Fruit fly (Drosophila melanogaster) whole organism, embryonic: ENCODE measurements around the gene Mms19.

Source experiments
- Adf1 ChIP-seq: fragments of 200-800 bp; sonication (Bioruptor generic); IDR thresholded peaks from 2 replicates; pipeline ENCODE4 v1.3.6; 2022; ENCODE audit warnings: missing biosample characterization, missing genetic modification characterization
- Antp ChIP-seq: fragments of 200-800 bp; sonication (Bioruptor generic); optimal IDR thresholded peaks from 3 replicates; lab custom pipeline; 2016; ENCODE audit warnings: missing biosample characterization, missing genetic modification characterization
- CG10431 ChIP-seq: fragments of 200-800 bp; sonication (Bioruptor generic); optimal IDR thresholded peaks from 3 replicates; lab custom pipeline; 2018; ENCODE audit warnings: missing biosample characterization, mild to moderate bottlenecking, missing genetic modification characterization
- CG11560 ChIP-seq: fragments of 200-800 bp; sonication (Bioruptor generic); IDR thresholded peaks from 3 replicates; pipeline ENCODE4 v1.3.6; 2022; ENCODE audit warnings: missing biosample characterization, missing genetic modification characterization
- CG12071 ChIP-seq: fragments of 200-800 bp; sonication (Bioruptor generic); optimal IDR thresholded peaks from 3 replicates; lab custom pipeline; 2018; ENCODE audit warnings: missing biosample characterization, mild to moderate bottlenecking, missing genetic modification characterization
- CG12155 ChIP-seq: fragments of 200-800 bp; sonication (Bioruptor generic); optimal IDR thresholded peaks from 3 replicates; lab custom pipeline; 2016; ENCODE audit warnings: missing biosample characterization, missing genetic modification characterization
- CG12219 ChIP-seq: fragments of 200-800 bp; sonication (Bioruptor generic); optimal IDR thresholded peaks from 3 replicates; lab custom pipeline; 2018; ENCODE audit warnings: missing biosample characterization, mild to moderate bottlenecking, missing genetic modification characterization
- CG12299 ChIP-seq: fragments of 200-800 bp; sonication (Bioruptor generic); optimal IDR thresholded peaks from 2 replicates; lab custom pipeline; 2018; ENCODE audit warnings: missing biosample characterization, mild to moderate bottlenecking, missing genetic modification characterization
- CG12744 ChIP-seq: fragments of 200-800 bp; sonication (Bioruptor generic); optimal IDR thresholded peaks from 2 replicates; lab custom pipeline; 2016; ENCODE audit warnings: missing biosample characterization, missing genetic modification characterization
- CG15514 ChIP-seq: fragments of 200-800 bp; sonication (Bioruptor generic); optimal IDR thresholded peaks from 3 replicates; lab custom pipeline; 2017; ENCODE audit warnings: missing biosample characterization, missing genetic modification characterization, mild to moderate bottlenecking, moderate library complexity, missing genetic modification reagents
- CG15601 ChIP-seq: fragments of 200-800 bp; sonication (Bioruptor generic); optimal IDR thresholded peaks from 3 replicates; lab custom pipeline; 2019; ENCODE audit warnings: missing biosample characterization, mild to moderate bottlenecking, missing genetic modification characterization, moderate library complexity
- CG15696 ChIP-seq: fragments of 200-800 bp; sonication (Bioruptor generic); optimal IDR thresholded peaks from 2 replicates; lab custom pipeline; 2019; ENCODE audit warnings: missing biosample characterization, mild to moderate bottlenecking, missing genetic modification characterization, moderate library complexity
- CG31224 ChIP-seq: fragments of 200-800 bp; sonication (Bioruptor generic); IDR thresholded peaks from 2 replicates; pipeline ENCODE4 v1.3.6; 2022; ENCODE audit warnings: missing biosample characterization, missing genetic modification characterization
- CG42726 ChIP-seq: fragments of 200-800 bp; sonication (Bioruptor generic); IDR thresholded peaks from 2 replicates; pipeline ENCODE4 v1.3.6; 2022; ENCODE audit warnings: missing biosample characterization, missing genetic modification characterization; ENCODE audit not compliant: partially characterized antibody
- CG43689 ChIP-seq: fragments of 200-800 bp; sonication (Bioruptor generic); IDR thresholded peaks from 2 replicates; pipeline ENCODE4 v1.3.6; 2022; ENCODE audit warnings: missing biosample characterization, missing genetic modification characterization
- CG4404 ChIP-seq: fragments of 200-800 bp; sonication (Bioruptor generic); IDR thresholded peaks from 2 replicates; pipeline ENCODE4 v1.3.6; 2022; ENCODE audit warnings: missing biosample characterization, missing genetic modification characterization
- CG4424 ChIP-seq: fragments of 200-800 bp; sonication (Bioruptor generic); optimal IDR thresholded peaks from 3 replicates; lab custom pipeline; 2016; ENCODE audit warnings: missing biosample characterization, missing genetic modification characterization
- CG6813 ChIP-seq: fragments of 200-800 bp; sonication (Bioruptor generic); optimal IDR thresholded peaks from 2 replicates; lab custom pipeline; 2017; ENCODE audit warnings: missing biosample characterization, missing genetic modification characterization, mild to moderate bottlenecking, moderate library complexity, missing genetic modification reagents
- CG7372 ChIP-seq: fragments of 200-800 bp; sonication (Bioruptor generic); IDR thresholded peaks from 2 replicates; pipeline ENCODE4 v1.3.6; 2022; ENCODE audit warnings: missing biosample characterization, missing genetic modification characterization
- CG7745 ChIP-seq: fragments of 200-800 bp; sonication (Bioruptor generic); optimal IDR thresholded peaks from 2 replicates; lab custom pipeline; 2018; ENCODE audit warnings: missing biosample characterization, mild to moderate bottlenecking, missing genetic modification characterization, moderate library complexity
- CG7839 ChIP-seq: fragments of 200-800 bp; sonication (Bioruptor generic); optimal IDR thresholded peaks from 3 replicates; lab custom pipeline; 2018; ENCODE audit warnings: missing biosample characterization, mild to moderate bottlenecking, missing genetic modification characterization, moderate library complexity
- CkIIα-i1 ChIP-seq: fragments of 200-800 bp; sonication (Bioruptor generic); IDR thresholded peaks from 2 replicates; pipeline ENCODE4 v1.3.6; 2022; ENCODE audit warnings: missing biosample characterization, missing genetic modification characterization
- D19A ChIP-seq: fragments of 200-800 bp; optimal IDR thresholded peaks from 3 replicates; lab custom pipeline; 2019; ENCODE audit warnings: missing biosample characterization, mild to moderate bottlenecking, missing genetic modification characterization, moderate library complexity
- D19B ChIP-seq: fragments of 200-800 bp; sonication (Bioruptor generic); optimal IDR thresholded peaks from 2 replicates; lab custom pipeline; 2017; ENCODE audit warnings: missing biosample characterization, mild to moderate bottlenecking, missing genetic modification characterization
- Doc3 ChIP-seq: fragments of 200-800 bp; sonication (Bioruptor generic); IDR thresholded peaks from 3 replicates; pipeline ENCODE4 v1.3.6; 2022; ENCODE audit warnings: missing biosample characterization, missing genetic modification characterization; ENCODE audit not compliant: partially characterized antibody
- Ets65A ChIP-seq: fragments of 200-800 bp; sonication (Bioruptor generic); peaks from one replicate; lab custom pipeline; 2016; ENCODE audit warnings: missing biosample characterization, missing genetic modification characterization
- Fer1 ChIP-seq: fragments of 200-800 bp; sonication (Bioruptor generic); optimal IDR thresholded peaks from 2 replicates; lab custom pipeline; 2017; ENCODE audit warnings: missing biosample characterization, mild to moderate bottlenecking, missing genetic modification characterization
- Fer3 ChIP-seq: fragments of 200-800 bp; sonication (Bioruptor generic); optimal IDR thresholded peaks from 2 replicates; lab custom pipeline; 2018; ENCODE audit warnings: missing biosample characterization, mild to moderate bottlenecking, missing genetic modification characterization, moderate library complexity
- GATAe ChIP-seq: fragments of 200-800 bp; sonication (Bioruptor generic); conservative IDR thresholded peaks from 2 replicates; pipeline ENCODE4 v1.3.6; 2022; ENCODE audit warnings: missing biosample characterization, missing genetic modification characterization
- NC2β ChIP-seq: fragments of 200-800 bp; sonication (Bioruptor generic); optimal IDR thresholded peaks from 2 replicates; lab custom pipeline; 2016; ENCODE audit warnings: missing biosample characterization, missing genetic modification characterization
- abd-A ChIP-seq: fragments of 200-800 bp; sonication (Bioruptor generic); optimal IDR thresholded peaks from 3 replicates; lab custom pipeline; 2019; ENCODE audit warnings: missing biosample characterization, mild to moderate bottlenecking, missing genetic modification characterization, moderate library complexity
- cwo ChIP-seq: fragments of 200-800 bp; sonication (Bioruptor generic); optimal IDR thresholded peaks from 3 replicates; lab custom pipeline; 2017; ENCODE audit warnings: missing biosample characterization, missing genetic modification characterization, mild to moderate bottlenecking, moderate library complexity, missing genetic modification reagents
- dpn ChIP-seq, 2 experiments: fragments of 200-800 bp; sonication (Bioruptor generic); optimal IDR thresholded peaks; 3 replicates each; lab custom pipeline; 2016; ENCODE audit warnings: missing biosample characterization in 2 of 2, missing genetic modification characterization in 2 of 2
- gem ChIP-seq: fragments of 200-800 bp; sonication (Bioruptor generic); optimal IDR thresholded peaks from 2 replicates; lab custom pipeline; 2019; ENCODE audit warnings: missing biosample characterization, mild to moderate bottlenecking, missing genetic modification characterization, moderate library complexity
- grn ChIP-seq: fragments of 200-800 bp; sonication (Bioruptor generic); optimal IDR thresholded peaks from 3 replicates; lab custom pipeline; 2017; ENCODE audit warnings: missing biosample characterization, missing genetic modification characterization
- jigr1 ChIP-seq: fragments of 200-800 bp; sonication (Bioruptor generic); IDR thresholded peaks from 3 replicates; pipeline ENCODE4 v1.3.6; 2022; ENCODE audit warnings: missing biosample characterization, missing genetic modification characterization
- mirr ChIP-seq: fragments of 200-800 bp; sonication (Bioruptor generic); optimal IDR thresholded peaks from 3 replicates; lab custom pipeline; 2018; ENCODE audit warnings: missing biosample characterization, mild to moderate bottlenecking, missing genetic modification characterization
- pan ChIP-seq, 4 experiments: fragments of >200 bp in 3 of 4; fragments of 200-800 bp in 1 of 4; sonication (Bioruptor generic) in 1 of 4; optimal IDR thresholded peaks in 3 of 4; IDR thresholded peaks in 1 of 4; 2 replicates each; pipeline versions ENCODE4 v1.3.6 to Lab custom; 2017 to 2022; ENCODE audit warnings: missing biosample characterization in 2 of 4, missing genetic modification characterization in 2 of 4, mixed read lengths in 1 of 4
- slou ChIP-seq: fragments of 200-800 bp; sonication (Bioruptor generic); optimal IDR thresholded peaks from 3 replicates; lab custom pipeline; 2016; ENCODE audit warnings: missing biosample characterization, missing genetic modification characterization
- slp2 ChIP-seq: fragments of 200-800 bp; sonication (Bioruptor generic); optimal IDR thresholded peaks from 2 replicates; lab custom pipeline; 2016; ENCODE audit warnings: missing biosample characterization, missing genetic modification characterization
- tup ChIP-seq: fragments of 200-800 bp; sonication (Bioruptor generic); optimal IDR thresholded peaks from 2 replicates; lab custom pipeline; 2016; ENCODE audit warnings: missing biosample characterization, mild to moderate bottlenecking, missing genetic modification characterization, moderate library complexity
- twi ChIP-seq: fragments of 200-800 bp; optimal IDR thresholded peaks from 2 replicates; lab custom pipeline; 2019; ENCODE audit warnings: missing biosample characterization, mild to moderate bottlenecking, missing genetic modification characterization, moderate library complexity
- unpg ChIP-seq: fragments of 200-800 bp; sonication (Bioruptor generic); optimal IDR thresholded peaks from 3 replicates; lab custom pipeline; 2018; ENCODE audit warnings: missing biosample characterization, mild to moderate bottlenecking, missing genetic modification characterization, moderate library complexity
- usp ChIP-seq: fragments of >200 bp; optimal IDR thresholded peaks from 2 replicates; lab custom pipeline; 2017; ENCODE audit warnings: missing biosample characterization, missing genetic modification characterization
- vfl ChIP-seq: fragments of 200-800 bp; sonication (Bioruptor generic); optimal IDR thresholded peaks from 2 replicates; lab custom pipeline; 2016; ENCODE audit warnings: missing biosample characterization, missing genetic modification characterization

The Mms19 gene

dm6 chr3R:5263311-5264250, 31.2 kb downstream of the Mms19 start (continued):
- TF ChIP-seq CG15601 (peak; percentile 73), grn (GFP tag; lab: Kevin White, UChicago) (no peak), CG4404 (GFP tag; lab: Robert Waterston, UW) (peak; percentile 61), CG15696 (tag; lab: Kevin White, UChicago) (peak; percentile 73), CkIIα-i1 (GFP tag; lab: Robert Waterston, UW) (no peak), CG7745 (tag; lab: Kevin White, UChicago) (no peak), CG12299 (tag; lab: Kevin White, UChicago) (peak; percentile 81), tup (GFP tag; lab: Kevin White, UChicago) (peak; percentile 34), CG15514 (peak; percentile 66), twi (tag; lab: Kevin White, UChicago) (peak; percentile 80), CG10431 (peak; percentile 13), GATAe (no peak; the same call in 1 of the 2 replicates), Ets65A (GFP tag; lab: Kevin White, UChicago) (peak; percentile 64)

DNA sequence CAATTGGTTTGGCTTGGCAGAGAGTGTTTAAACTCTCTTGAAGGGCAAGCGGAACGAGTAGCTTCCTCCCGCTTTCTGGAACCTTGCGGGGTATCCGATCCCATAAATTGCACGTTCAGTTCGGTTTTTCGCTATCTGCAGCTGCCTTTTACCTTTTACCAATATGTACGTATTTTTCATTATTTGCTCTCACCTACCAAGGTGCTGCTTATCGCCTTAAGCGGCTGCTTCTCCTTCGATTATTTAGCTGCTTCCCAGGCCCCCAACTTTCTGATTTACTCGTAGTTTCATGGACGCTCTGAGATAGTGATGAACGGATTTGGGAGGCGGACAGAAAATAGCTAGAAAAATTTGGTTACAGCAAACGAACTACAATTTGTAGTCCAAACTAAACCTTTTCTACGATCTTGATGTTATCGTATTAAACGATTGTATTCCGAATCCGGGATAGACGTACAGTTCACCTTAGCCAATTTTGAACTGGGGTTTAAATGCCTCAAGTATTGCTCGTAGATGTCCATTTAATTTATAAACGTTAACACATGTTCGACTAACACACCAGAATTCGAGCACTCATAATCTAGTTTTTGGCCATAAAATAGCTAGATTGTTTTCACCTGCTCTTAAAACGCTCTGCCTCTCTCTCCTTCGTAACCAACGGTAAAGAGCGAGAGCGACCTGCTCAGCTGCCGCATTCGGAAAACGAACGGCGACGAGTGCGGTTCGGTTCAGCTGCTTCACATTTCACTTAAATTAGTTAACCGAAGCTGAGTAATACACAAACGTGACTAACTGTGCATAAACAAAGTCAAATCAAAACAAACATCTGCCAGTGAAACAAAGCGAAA, 32.1 kb downstream of the Mms19 start:
- TF ChIP-seq pan (optimal IDR thresholded peaks at IDR 0.05; lab: Kevin White, UChicago) (no peak), pan (GFP tag; optimal IDR thresholded peaks at IDR 0.05 in 1 of 2, IDR thresholded peaks at IDR 0.05 in 1 of 2) (peak in 1 of 2 experiments; percentile 17), D19B (peak; percentile 39), CG6813 (no peak), D19A (tag; lab: Kevin White, UChicago) (peak; percentile 31), Adf1 (no peak; the same call in 1 of the 2 replicates), CG12071 (GFP tag; lab: Kevin White, UChicago) (peak; percentile 47), gem (tag; lab: Kevin White, UChicago) (peak; percentile 58), CG12744 (peak; percentile 34), CG7372 (no peak), CG12155 (peak; percentile 49), cwo (GFP tag; lab: Kevin White, UChicago) (peak; percentile 61), Antp (GFP tag; lab: Kevin White, UChicago) (peak; percentile 42), Fer1 (GFP tag; lab: Kevin White, UChicago) (peak; percentile 58), vfl (GFP tag; lab: Kevin White, UChicago) (no peak), CG31224 (GFP tag; lab: Robert Waterston, UW) (no peak), NC2β (peak; percentile 31), usp (no peak), slou (GFP tag; lab: Kevin White, UChicago) (no peak), mirr (GFP tag; lab: Kevin White, UChicago) (peak; percentile 33), CG7839 (tag; lab: Kevin White, UChicago) (peak; percentile 52), Doc3 (0 out of 3 replicates have a peak, but pooled peaks have one; percentile 4), dpn (GFP tag; optimal IDR thresholded peaks at IDR 0.05; lab: Kevin White, UChicago) (peak; percentile 23 to 37), Fer3 (tag; lab: Kevin White, UChicago) (peak; percentile 20), unpg (GFP tag; lab: Kevin White, UChicago) (peak; percentile 26), CG43689 (GFP tag; lab: Robert Waterston, UW) (no peak), jigr1 (GFP tag; lab: Robert Waterston, UW) (no peak), CG12219 (GFP tag; lab: Kevin White, UChicago) (peak; percentile 42), slp2 (peak; percentile 24), CG42726 (GFP tag; lab: Robert Waterston, UW) (0 out of 2 replicates have a peak, but pooled peaks have one; percentile 29), CG11560 (no peak), abd-A (no peak), CG4424 (GFP tag; lab: Kevin White, UChicago) (peak; percentile 28)
